Worm (Caenorhabditis elegans): ENCODE data around the gene alp-1.

- TF ChIP-seq unc-55 (GFP tag; optimal IDR thresholded peaks at IDR 0.05) (no peak), F13H6.1 (tag; optimal IDR thresholded peaks at IDR 0.05) (no peak), ceh-24 (tag; optimal IDR thresholded peaks at IDR 0.05) (no peak), ama-1 (optimal IDR thresholded peaks at IDR 0.05) (no peak), dve-1 (tag; optimal IDR thresholded peaks at IDR 0.05) (no peak), K02D7.2 (tag; optimal IDR thresholded peaks at IDR 0.05) (no peak), mec-3 (tag; optimal IDR thresholded peaks at IDR 0.05; ENCODE audit: borderline replicate concordance) (no peak), eyg-1 (tag; optimal IDR thresholded peaks at IDR 0.05) (no peak), pag-3 (tag; optimal IDR thresholded peaks at IDR 0.05; ENCODE audit: borderline replicate concordance) (no peak), Y22D7AL.16 (tag; optimal IDR thresholded peaks at IDR 0.05) (no peak), lim-6 (tag; optimal IDR thresholded peaks at IDR 0.05) (no peak)
Observed at ce11 chrIV:8855963-8856362, 3.7 kb downstream of the alp-1 start, which contains the start of gene T11B7.5.
